Worm (Caenorhabditis elegans) whole organism, young adult: Measurements from ENCODE around the gene F19C7.8.
A peak's percentile ranks its signal among the peaks of the same experiment; 100 is the strongest.

Experiments
- Y67H2A.10 ChIP-seq: fragments of 200-800 bp; sonication (Bioruptor generic); conservative IDR thresholded peaks from 2 replicates; pipeline ENCODE4 v1.3.6; 2022; ENCODE audit warnings: missing genetic modification reagents, missing genetic modification characterization, missing compliant biosample characterization
- attf-6 ChIP-seq: fragments of 200-800 bp; sonication (Bioruptor generic); IDR thresholded peaks from 2 replicates; pipeline ENCODE4 v1.3.6; 2022; ENCODE audit warnings: missing genetic modification reagents, missing genetic modification characterization, missing compliant biosample characterization
- ceh-100 ChIP-seq: fragments of 200-800 bp; sonication (Bioruptor generic); IDR thresholded peaks from 2 replicates; pipeline ENCODE4 v1.3.6; 2022; ENCODE audit warnings: missing genetic modification reagents, missing genetic modification characterization, missing compliant biosample characterization
- ceh-79 ChIP-seq: sonication (generic microtip); optimal IDR thresholded peaks from 2 replicates; lab custom pipeline; 2017; ENCODE audit warnings: mild to moderate bottlenecking, missing genetic modification characterization, missing compliant biosample characterization
- dox-1 ChIP-seq: fragments of 200-800 bp; sonication (Bioruptor generic); IDR thresholded peaks from 2 replicates; pipeline ENCODE4 v1.3.6; 2022; ENCODE audit warnings: missing genetic modification reagents, missing genetic modification characterization, missing compliant biosample characterization
- fkh-3 ChIP-seq: sonication (generic microtip); optimal IDR thresholded peaks from 2 replicates; lab custom pipeline; 2016; ENCODE audit warnings: mild to moderate bottlenecking, missing genetic modification characterization, missing compliant biosample characterization
- let-607 ChIP-seq, 2 experiments: fragments of 200-800 bp in 1 of 2; sonication (Bioruptor generic) in 1 of 2; sonication (generic microtip) in 1 of 2; optimal IDR thresholded peaks; 2 replicates each; lab custom pipeline; 2016 to 2018; ENCODE audit warnings: mild to moderate bottlenecking in 2 of 2, missing compliant biosample characterization in 2 of 2, missing genetic modification characterization in 2 of 2, moderate library complexity in 2 of 2, missing genotype in 1 of 2
- lin-35 ChIP-seq, 3 experiments: fragments of 150-350 bp in 2 of 3; sonication (generic microtip) in 1 of 3; optimal IDR thresholded peaks; 2 replicates each; lab custom pipeline; 2014 to 2018; ENCODE audit warnings: missing biosample characterization in 3 of 3, missing genetic modification characterization in 3 of 3, missing genetic modification reagents in 3 of 3
- nfya-1 ChIP-seq: sonication (generic microtip); optimal IDR thresholded peaks from 2 replicates; lab custom pipeline; 2017; ENCODE audit warnings: antibody characterized with exemption, missing compliant biosample characterization, missing genetic modification characterization, borderline replicate concordance; ENCODE audit not compliant: insufficient read depth
- pha-4 ChIP-seq: fragments of 150-350 bp; sonication (generic microtip); optimal IDR thresholded peaks from 2 replicates; lab custom pipeline; 2014; ENCODE audit warnings: missing biosample characterization, missing genetic modification reagents, missing genetic modification characterization
- rcor-1 ChIP-seq: fragments of 200-800 bp; sonication (Bioruptor generic); IDR thresholded peaks from 2 replicates; pipeline ENCODE4 v1.3.6; 2022; ENCODE audit warnings: missing genetic modification reagents, missing genetic modification characterization, missing compliant biosample characterization
- snpc-1.1 ChIP-seq: sonication (generic microtip); optimal IDR thresholded peaks from 2 replicates; lab custom pipeline; 2017; ENCODE audit warnings: missing genetic modification characterization, mild to moderate bottlenecking, missing compliant biosample characterization, antibody characterized with exemption, moderate library complexity, missing genotype, missing genetic modification reagents; ENCODE audit not compliant: insufficient read depth
- tbx-9 ChIP-seq: sonication (generic microtip); optimal IDR thresholded peaks from 2 replicates; lab custom pipeline; 2016; ENCODE audit warnings: borderline replicate concordance, missing genetic modification characterization, inconsistent platforms, missing compliant biosample characterization
- zim-3 ChIP-seq: sonication (generic microtip); optimal IDR thresholded peaks from 2 replicates; lab custom pipeline; 2017; ENCODE audit warnings: mild to moderate bottlenecking, missing genetic modification characterization, moderate library complexity, missing compliant biosample characterization

DNA sequence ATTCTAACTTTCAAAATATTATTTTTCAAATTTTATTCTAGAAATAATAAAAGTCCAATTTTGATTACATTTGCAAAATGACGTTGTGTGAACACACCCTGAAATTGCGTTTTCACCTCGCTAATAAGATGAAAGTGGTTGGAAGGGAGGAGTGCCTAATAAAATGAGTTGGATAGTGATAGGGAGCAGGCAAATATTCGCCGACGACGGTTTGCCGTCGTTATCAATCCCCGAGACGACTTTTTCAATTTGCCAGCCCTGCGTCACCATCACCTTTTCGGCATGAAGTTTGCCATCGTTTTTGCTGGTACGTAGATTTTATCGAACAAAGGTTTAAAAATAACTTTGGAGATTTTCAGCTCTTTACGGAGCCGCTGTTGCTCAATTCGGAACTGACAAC, 32.3 kb downstream of the F19C7.8 start, which contains the start of gene nspg-10:
- TF ChIP-seq fkh-3 (tag; lab: Kevin White, UChicago) (no peak), dox-1 (GFP tag; lab: Robert Waterston, UW) (peak; percentile 37; the same call in 1 of the 2 replicates), nfya-1 (tag; lab: Kevin White, UChicago) (no peak), ceh-100 (no peak), Y67H2A.10 (no peak), let-607 (tag; optimal IDR thresholded peaks at IDR 0.05; lab: Kevin White, UChicago) (peak; percentile 21 to 72), rcor-1 (no peak), snpc-1.1 (tag; lab: Kevin White, UChicago) (no peak), attf-6 (GFP tag; lab: Robert Waterston, UW) (no peak), lin-35 (GFP tag; optimal IDR thresholded peaks at IDR 0.05; lab: Kevin White, UChicago) (no peak), zim-3 (tag; lab: Kevin White, UChicago) (no peak), tbx-9 (no peak), pha-4 (tag; lab: Kevin White, UChicago) (no peak), ceh-79 (tag; lab: Kevin White, UChicago) (no peak)
